Fruit fly (Drosophila melanogaster): ENCODE measurements around the gene CG7272.

- TF ChIP-seq pan (optimal IDR thresholded peaks at IDR 0.05) (no peak), psq (optimal IDR thresholded peaks at IDR 0.05) (no peak), CG8478 (optimal IDR thresholded peaks at IDR 0.05) (no peak), usp (GFP tag; optimal IDR thresholded peaks at IDR 0.05) (no peak), EcR (GFP tag; optimal IDR thresholded peaks at IDR 0.05) (no peak), Dll (optimal IDR thresholded peaks at IDR 0.05) (no peak)
Observed at dm6 chr3L:15520320-15520719, 19.6 kb downstream of the CG7272 start, which contains the start of gene yellow-k.

Measured in whole organism.